Worm (Caenorhabditis elegans): ENCODE data around the gene ucp-4.
"Not testable (repeated sequence)": the region's sequence is repeated elsewhere in the genome, so short reads cannot be mapped to it uniquely, and the experiment has no call there.

ucp-4 gene

DNA sequence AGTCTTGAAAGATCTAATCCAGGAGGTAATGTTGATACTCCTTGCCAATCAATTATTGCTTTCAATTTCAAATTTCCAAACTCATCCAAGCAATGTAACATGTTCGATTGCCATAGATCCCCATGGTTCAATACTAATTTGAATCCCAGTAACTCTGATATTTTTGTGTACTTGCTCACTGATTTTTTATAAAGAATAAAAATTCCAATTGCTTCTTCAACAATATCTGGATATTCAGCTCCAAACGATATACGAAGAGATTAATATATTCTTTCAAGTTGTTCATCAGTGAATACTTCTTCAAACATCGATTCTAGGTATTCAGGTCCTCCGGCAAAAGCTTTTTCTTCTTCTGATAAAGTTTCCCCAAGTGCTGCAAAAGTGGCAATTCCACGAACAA, 45.7 kb downstream of the ucp-4 start, which contains the start of gene E02C12.11:
Gene E02C12.11 (minus strand): TSS at position 101 of the 400 bp plus-strand sequence.
- not testable (repeated sequence) for TF ChIP-seq flh-1 (GFP tag; optimal IDR thresholded peaks at IDR 0.05); lsy-2 (tag; optimal IDR thresholded peaks at IDR 0.05); mep-1 (tag; optimal IDR thresholded peaks at IDR 0.05)

DNA sequence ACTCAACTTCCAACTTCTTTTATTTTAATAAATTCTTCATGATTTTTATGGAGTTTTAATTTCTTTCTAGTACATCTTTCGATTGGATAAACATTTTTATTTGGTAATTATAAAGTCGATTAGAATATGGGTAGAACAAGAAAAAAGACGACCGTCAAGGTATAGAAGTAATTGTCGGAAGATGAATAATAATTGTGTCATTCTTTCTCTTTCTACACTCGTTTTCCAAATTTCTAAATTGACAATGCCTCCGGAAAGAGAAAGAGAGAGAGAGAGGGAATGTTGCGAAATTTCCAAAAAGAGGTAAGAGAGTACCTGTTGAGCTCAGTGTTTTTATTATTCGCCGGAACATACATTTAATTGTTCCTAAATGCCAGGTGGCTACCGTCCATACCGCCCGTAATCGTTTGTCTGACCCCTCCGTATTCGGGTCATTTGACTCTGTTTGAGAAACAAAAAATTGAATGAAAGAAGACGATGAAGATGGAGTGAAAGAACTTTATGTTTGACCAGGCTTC, 47.8 kb downstream of the ucp-4 start, which contains the start of gene E02C12.12:
Gene E02C12.12 (minus strand): TSS at position 468 of the 518 bp plus-strand sequence.
- no peak for TF ChIP-seq sptf-1 (tag; optimal IDR thresholded peaks at IDR 0.05)
- TF ChIP-seq nhr-2 (tag; optimal IDR thresholded peaks at IDR 0.05), result peak; percentile 51

DNA sequence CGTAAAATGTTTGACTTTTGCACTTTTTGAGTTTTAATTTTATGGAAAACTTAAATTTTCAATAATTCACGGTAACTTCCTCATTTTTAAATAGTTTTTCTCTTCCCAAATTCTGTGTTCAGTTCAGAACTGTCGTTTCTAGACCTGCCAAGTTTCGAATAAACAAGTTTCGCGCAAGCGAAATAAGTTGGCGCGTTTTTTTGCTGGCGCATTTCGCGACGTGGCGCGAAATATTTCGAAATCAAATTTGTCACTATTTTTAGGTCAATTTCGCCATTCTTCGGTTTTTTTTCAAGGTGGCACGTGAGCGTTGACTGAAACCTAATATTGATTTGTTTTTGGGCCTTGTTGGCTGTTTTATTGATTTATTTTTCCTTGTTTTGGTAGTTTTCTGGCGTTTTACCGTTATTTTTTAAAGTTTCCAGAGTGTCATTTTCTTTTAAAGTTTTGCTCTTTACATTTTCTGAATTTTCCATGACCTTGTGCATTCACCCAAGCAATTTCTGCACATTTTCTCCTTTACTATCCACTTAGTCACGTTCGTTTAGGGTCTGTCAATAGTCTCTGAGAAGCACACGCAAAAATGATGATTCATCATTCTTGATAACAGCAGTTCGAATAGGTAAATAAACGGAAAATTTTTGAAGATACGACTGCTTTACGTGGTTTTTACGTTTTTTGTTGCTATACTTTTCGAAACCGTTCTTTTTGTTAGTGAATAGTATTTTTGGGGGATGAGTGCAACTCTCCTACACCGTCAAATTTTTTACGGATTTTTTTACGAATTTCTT, 48.6 kb downstream of the ucp-4 start:
- TF ChIP-seq lsy-2 (tag; optimal IDR thresholded peaks at IDR 0.05) (no peak), M03D4.4 (tag; optimal IDR thresholded peaks at IDR 0.05) (no peak), lin-32 (GFP tag; optimal IDR thresholded peaks at IDR 0.05) (no peak), ztf-11 (tag; optimal IDR thresholded peaks at IDR 0.05) (no peak), bed-3 (GFP tag; optimal IDR thresholded peaks at IDR 0.05) (no peak), ham-2 (GFP tag; optimal IDR thresholded peaks at IDR 0.05) (no peak), tbx-8 (GFP tag; optimal IDR thresholded peaks at IDR 0.05) (no peak), hlh-1 (tag; optimal IDR thresholded peaks at IDR 0.05) (no peak), ceh-83 (GFP tag; optimal IDR thresholded peaks at IDR 0.05) (no peak), mep-1 (tag; optimal IDR thresholded peaks at IDR 0.05) (no peak)

DNA sequence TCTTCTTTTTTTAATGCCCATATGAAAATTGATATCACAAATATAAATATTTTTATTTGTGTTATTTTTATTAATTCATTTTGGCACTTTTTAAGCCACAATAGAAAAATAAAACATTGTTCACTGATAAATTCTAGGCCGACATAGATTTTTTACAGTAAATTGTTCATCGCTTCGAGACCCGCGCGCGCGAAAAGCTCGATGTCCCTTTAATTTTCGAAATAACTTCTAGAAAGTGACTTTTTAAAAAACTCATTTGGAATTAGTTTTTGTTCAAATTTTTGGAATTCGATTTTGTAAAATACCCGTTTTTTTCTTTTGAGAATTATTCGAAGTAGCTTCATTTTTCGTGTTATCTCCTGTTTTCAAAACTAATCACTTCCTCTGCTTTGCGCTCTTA, 50.3 kb downstream of the ucp-4 start:
- TF ChIP-seq snpc-4 (tag; optimal IDR thresholded peaks at IDR 0.05) (no peak), nhr-2 (tag; optimal IDR thresholded peaks at IDR 0.05) (no peak), elt-3 (tag; optimal IDR thresholded peaks at IDR 0.05) (no peak), blmp-1 (tag; optimal IDR thresholded peaks at IDR 0.05) (no peak), drap-1 (GFP tag; optimal IDR thresholded peaks at IDR 0.05) (no peak), ceh-83 (GFP tag; optimal IDR thresholded peaks at IDR 0.05) (no peak), ceh-39 (tag; optimal IDR thresholded peaks at IDR 0.05) (no peak), zip-8 (tag; optimal IDR thresholded peaks at IDR 0.05) (no peak), lin-13 (tag; optimal IDR thresholded peaks at IDR 0.05) (no peak), lin-32 (GFP tag; optimal IDR thresholded peaks at IDR 0.05) (no peak), mls-2 (tag; optimal IDR thresholded peaks at IDR 0.05) (no peak), unc-62 (GFP tag; optimal IDR thresholded peaks at IDR 0.05) (no peak), ces-1 (GFP tag; optimal IDR thresholded peaks at IDR 0.05) (no peak), M03D4.4 (tag; optimal IDR thresholded peaks at IDR 0.05) (no peak), flh-1 (GFP tag; optimal IDR thresholded peaks at IDR 0.05) (no peak)

DNA sequence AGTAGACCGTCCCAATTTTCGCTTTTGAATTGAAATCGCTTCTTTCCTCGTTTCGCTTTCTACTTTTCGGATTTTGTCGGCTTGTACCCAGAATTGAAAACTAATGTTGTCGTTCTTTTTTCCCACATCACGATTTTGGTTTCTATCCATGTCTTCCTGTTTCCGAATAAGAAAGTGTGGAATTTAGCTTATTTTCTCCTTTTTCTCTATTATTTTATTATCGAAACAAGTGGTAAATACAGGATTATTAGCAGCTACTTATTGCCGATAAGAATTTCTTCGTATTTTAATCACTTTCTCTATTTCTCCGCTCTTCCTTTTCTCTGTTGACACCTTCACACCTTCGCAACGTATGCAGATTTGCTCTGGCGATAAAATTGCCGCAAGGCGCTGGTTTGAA, 50.9 kb downstream of the ucp-4 start:
- TF ChIP-seq lin-32 (GFP tag; optimal IDR thresholded peaks at IDR 0.05) (no peak), flh-1 (GFP tag; optimal IDR thresholded peaks at IDR 0.05) (no peak), unc-62 (GFP tag; optimal IDR thresholded peaks at IDR 0.05) (no peak), hlh-1 (tag; optimal IDR thresholded peaks at IDR 0.05) (no peak), nhr-76 (tag; optimal IDR thresholded peaks at IDR 0.05) (no peak), mab-5 (tag; optimal IDR thresholded peaks at IDR 0.05) (no peak), cnd-1 (tag; optimal IDR thresholded peaks at IDR 0.05) (no peak), ceh-43 (GFP tag; optimal IDR thresholded peaks at IDR 0.05) (no peak), ceh-39 (tag; optimal IDR thresholded peaks at IDR 0.05) (no peak)

DNA sequence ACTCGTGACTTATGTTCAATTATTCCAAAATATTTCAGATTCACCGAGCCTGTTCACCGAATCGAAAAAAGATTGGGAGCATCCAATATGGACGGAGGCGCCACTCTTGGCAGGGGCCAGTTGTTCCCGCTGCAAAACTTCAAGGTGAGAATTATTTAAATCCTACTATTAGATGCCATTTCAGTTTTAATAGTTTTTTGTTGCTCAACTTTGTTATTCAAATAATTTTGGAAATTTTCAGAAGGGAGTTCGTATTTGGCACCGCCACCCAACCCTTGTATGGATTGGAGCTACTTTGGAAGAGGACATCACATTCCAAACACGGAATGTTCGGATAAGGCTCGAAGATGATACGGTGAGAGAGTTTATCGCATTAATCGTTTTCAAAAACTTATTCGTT, 52.0 kb downstream of the ucp-4 start, which contains the start of gene hum-2:
Gene hum-2 (plus strand): TSS at position 33 of the 400 bp plus-strand sequence.
- TF ChIP-seq ceh-83 (GFP tag; optimal IDR thresholded peaks at IDR 0.05) (no peak), mep-1 (tag; optimal IDR thresholded peaks at IDR 0.05) (no peak), cnd-1 (tag; optimal IDR thresholded peaks at IDR 0.05) (no peak), nhr-28 (tag; optimal IDR thresholded peaks at IDR 0.05) (no peak), blmp-1 (tag; optimal IDR thresholded peaks at IDR 0.05) (no peak), nhr-237 (tag; optimal IDR thresholded peaks at IDR 0.05) (no peak), M03D4.4 (tag; optimal IDR thresholded peaks at IDR 0.05) (no peak), nhr-12 (tag; optimal IDR thresholded peaks at IDR 0.05) (no peak), flh-1 (GFP tag; optimal IDR thresholded peaks at IDR 0.05) (no peak), snpc-4 (tag; optimal IDR thresholded peaks at IDR 0.05) (no peak), ztf-11 (tag; optimal IDR thresholded peaks at IDR 0.05) (no peak), mab-5 (tag; optimal IDR thresholded peaks at IDR 0.05) (no peak), unc-120 (tag; optimal IDR thresholded peaks at IDR 0.05; ENCODE audit: poor library complexity, severe bottlenecking) (no peak), nhr-76 (tag; optimal IDR thresholded peaks at IDR 0.05) (no peak), ceh-39 (tag; optimal IDR thresholded peaks at IDR 0.05) (no peak), mls-2 (tag; optimal IDR thresholded peaks at IDR 0.05) (no peak), ces-1 (GFP tag; optimal IDR thresholded peaks at IDR 0.05) (no peak)

Measured in whole organism, mixed stage, embryonic.